Worm (Caenorhabditis elegans) whole organism, L4/young adult: ENCODE data around the gene ptr-3.

ENCODE experiments used
- W03F9.2 ChIP-seq: fragments of 150-350 bp; optimal IDR thresholded peaks from 2 replicates; lab custom pipeline; 2014; ENCODE audit warnings: missing biosample characterization, missing genetic modification characterization
- dao-5 ChIP-seq: sonication (generic microtip); optimal IDR thresholded peaks from 2 replicates; lab custom pipeline; 2016; ENCODE audit warnings: missing genotype, missing genetic modification characterization, moderate library complexity, missing compliant biosample characterization
- him-1 ChIP-seq: sonication (generic microtip); optimal IDR thresholded peaks from 2 replicates; lab custom pipeline; 2016; ENCODE audit warnings: missing genotype, missing genetic modification reagents, missing genetic modification characterization, missing compliant biosample characterization

ptr-3 gene

DNA sequence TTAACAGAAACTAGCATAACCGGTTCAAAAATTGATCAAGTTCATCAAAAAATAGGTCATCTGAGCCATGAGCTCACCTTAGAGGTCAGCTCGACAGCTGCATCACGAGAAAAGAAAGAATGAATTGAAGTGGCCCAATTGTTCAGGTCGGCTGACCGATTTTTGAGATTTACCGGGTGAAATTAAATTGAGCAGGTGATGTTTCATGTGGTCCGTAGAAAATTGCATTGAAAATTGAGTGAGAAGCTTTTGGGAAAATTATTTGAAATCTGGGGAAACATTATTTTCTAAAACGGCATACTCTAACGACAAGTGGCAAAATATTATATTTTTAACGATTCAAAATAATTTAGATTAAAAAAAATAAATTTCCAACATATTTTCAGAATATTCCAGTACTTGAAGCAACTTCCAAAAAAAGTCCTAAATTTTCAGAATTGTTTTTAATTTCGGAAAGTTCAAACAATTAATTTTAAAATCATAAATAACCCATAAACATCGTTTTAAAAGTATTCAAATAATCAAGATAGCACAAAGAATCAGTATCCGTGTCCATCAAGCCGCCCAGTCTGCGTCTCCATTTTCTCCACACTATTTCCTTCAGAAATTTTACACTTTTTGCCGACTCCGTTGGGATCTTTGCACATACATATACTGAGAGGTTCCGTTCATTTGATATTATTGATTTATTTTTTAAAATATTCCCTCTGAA, 41.6 kb downstream of the ptr-3 start, which contains the start of gene sgcb-1:
Gene sgcb-1, plus strand, starts transcription at position 662 of the 712 bp plus-strand sequence.
- TF ChIP-seq W03F9.2 (tag; lab: Kevin White, UChicago) (no peak), dao-5 (tag; lab: Kevin White, UChicago) (no peak), him-1 (tag; lab: Kevin White, UChicago) (no peak)

ce11 chrII:323048-323776, 44.1 kb downstream of the ptr-3 start, which contains the start of gene K01A2.10:
Gene K01A2.10, minus strand, starts transcription at chrII:323098.
- no peak for TF ChIP-seq W03F9.2 (tag; lab: Kevin White, UChicago)
- TF ChIP-seq dao-5 (tag; lab: Kevin White, UChicago) = no peak
- no peak for TF ChIP-seq him-1 (tag; lab: Kevin White, UChicago)

DNA sequence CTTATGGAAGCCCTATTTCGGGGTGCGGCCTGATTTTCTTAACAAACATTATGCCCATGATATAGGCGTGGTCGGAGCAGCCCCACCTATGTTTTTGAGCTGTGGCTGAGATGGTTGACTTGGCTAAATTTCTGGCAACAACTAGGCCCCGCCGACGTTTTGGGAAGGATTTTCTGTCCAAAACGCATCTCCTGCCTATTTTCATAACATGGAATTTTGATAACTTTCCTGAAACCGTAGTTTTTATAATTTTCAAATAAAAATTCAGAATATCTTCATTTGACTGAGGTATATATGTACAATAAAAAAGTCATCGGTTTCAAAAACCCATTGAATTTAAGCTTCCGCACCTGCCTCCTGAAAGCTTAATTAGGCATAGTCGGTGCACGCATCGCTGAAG, 46.2 kb downstream of the ptr-3 start:
- TF ChIP-seq him-1 (tag; lab: Kevin White, UChicago) (no peak), W03F9.2 (tag; lab: Kevin White, UChicago) (no peak), dao-5 (tag; lab: Kevin White, UChicago) (no peak)

DNA sequence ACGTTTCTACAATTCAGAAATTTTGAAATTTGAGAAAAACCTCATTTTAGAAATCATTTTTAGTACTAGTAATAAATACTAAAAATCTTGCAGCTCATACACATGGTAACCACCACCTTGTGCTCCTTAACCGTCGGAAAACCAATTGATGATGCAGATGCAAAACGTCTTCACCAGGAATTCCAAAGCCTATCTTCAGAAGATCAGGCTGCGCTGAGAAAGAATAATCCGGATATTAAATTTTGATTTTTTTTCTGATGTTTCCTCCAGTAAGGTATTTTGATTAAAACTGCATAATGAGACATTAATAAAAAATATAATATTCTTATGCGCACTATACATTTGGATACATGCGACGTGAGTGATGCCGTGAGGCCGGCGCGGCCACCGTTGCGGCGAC, 46.6 kb downstream of the ptr-3 start:
- TF ChIP-seq dao-5 (tag; lab: Kevin White, UChicago) (no peak), him-1 (tag; lab: Kevin White, UChicago) (no peak), W03F9.2 (tag; lab: Kevin White, UChicago) (no peak)

- TF ChIP-seq W03F9.2 (tag; lab: Kevin White, UChicago) (no peak), dao-5 (tag; lab: Kevin White, UChicago) (no peak), him-1 (tag; lab: Kevin White, UChicago) (no peak)
Measured at ce11 chrII:319459-319858, 47.9 kb downstream of the ptr-3 start, which contains the start of gene far-7. Gene far-7, plus strand, starts transcription at chrII:319789.

DNA sequence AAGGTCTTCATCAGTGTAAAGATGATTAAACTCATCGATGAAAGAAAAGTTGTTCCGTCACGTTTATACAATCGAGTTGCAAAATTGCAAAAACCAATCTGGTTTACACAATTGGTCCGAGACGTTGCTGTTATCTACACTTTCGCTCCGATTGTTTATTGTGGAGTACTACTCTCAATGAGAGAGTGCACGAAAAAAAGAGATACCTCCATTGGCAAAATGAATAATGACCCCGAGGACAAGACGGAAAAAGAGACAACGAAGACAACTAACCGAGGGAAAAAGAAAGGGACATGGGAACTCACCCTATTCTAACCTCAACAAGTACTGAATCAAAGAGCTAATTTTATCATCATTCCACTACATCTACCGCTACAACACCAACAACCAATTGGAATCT, 53.8 kb downstream of the ptr-3 start:
- TF ChIP-seq dao-5 (tag; lab: Kevin White, UChicago) = no peak
- no peak for TF ChIP-seq him-1 (tag; lab: Kevin White, UChicago)
- no peak for TF ChIP-seq W03F9.2 (tag; lab: Kevin White, UChicago)
